Fruit fly (Drosophila melanogaster) whole organism, embryonic: ENCODE results near the gene Usp8.

Source experiments
- BtbVII ChIP-seq: fragments of 200-800 bp; sonication (Bioruptor generic); optimal IDR thresholded peaks from 3 replicates; lab custom pipeline; 2017; ENCODE audit warnings: missing biosample characterization, mild to moderate bottlenecking, missing genetic modification characterization
- CG10959 ChIP-seq: fragments of 200-800 bp; sonication (Bioruptor generic); IDR thresholded peaks from 2 replicates; pipeline ENCODE4 v1.3.6; 2022; ENCODE audit warnings: missing biosample characterization, missing genetic modification characterization
- CG11456 ChIP-seq: fragments of 200-800 bp; sonication (Bioruptor generic); IDR thresholded peaks from 3 replicates; pipeline ENCODE4 v1.3.6; 2022; ENCODE audit warnings: missing biosample characterization, missing genetic modification characterization
- CG12659 ChIP-seq: fragments of 200-800 bp; sonication (Bioruptor generic); optimal IDR thresholded peaks from 3 replicates; lab custom pipeline; 2017; ENCODE audit warnings: mild to moderate bottlenecking, missing biosample characterization, missing genetic modification reagents, missing genetic modification characterization
- CG13287 ChIP-seq: fragments of 200-800 bp; sonication (Bioruptor generic); IDR thresholded peaks from 2 replicates; pipeline ENCODE4 v1.3.6; 2022; ENCODE audit warnings: missing biosample characterization, missing genetic modification characterization; ENCODE audit not compliant: partially characterized antibody
- CG14965 ChIP-seq: fragments of 200-800 bp; sonication (Bioruptor generic); optimal IDR thresholded peaks from 2 replicates; lab custom pipeline; 2016; ENCODE audit warnings: missing biosample characterization, missing genetic modification characterization, borderline replicate concordance
- CG1529 ChIP-seq: fragments of 200-800 bp; sonication (Bioruptor generic); optimal IDR thresholded peaks from 3 replicates; lab custom pipeline; 2018; ENCODE audit warnings: missing biosample characterization, missing genetic modification characterization
- CG17802 ChIP-seq: fragments of 200-800 bp; sonication (Bioruptor generic); optimal IDR thresholded peaks from 2 replicates; lab custom pipeline; 2018; ENCODE audit warnings: missing biosample characterization, mild to moderate bottlenecking, missing genetic modification characterization, moderate library complexity
- CG18619 ChIP-seq: fragments of 200-800 bp; sonication (Bioruptor generic); optimal IDR thresholded peaks from 3 replicates; lab custom pipeline; 2017; ENCODE audit warnings: missing biosample characterization, mild to moderate bottlenecking, missing genetic modification characterization
- CG2875 ChIP-seq: fragments of 200-800 bp; sonication (Bioruptor generic); optimal IDR thresholded peaks from 2 replicates; lab custom pipeline; 2017; ENCODE audit warnings: missing biosample characterization, mild to moderate bottlenecking, missing genetic modification characterization, missing genetic modification reagents
- CG3065 ChIP-seq: fragments of 200-800 bp; sonication (Bioruptor generic); optimal IDR thresholded peaks from 2 replicates; lab custom pipeline; 2016; ENCODE audit warnings: missing biosample characterization, missing genetic modification characterization
- CG31365 ChIP-seq: fragments of 200-800 bp; sonication (Bioruptor generic); optimal IDR thresholded peaks from 2 replicates; lab custom pipeline; 2018; ENCODE audit warnings: missing biosample characterization, mild to moderate bottlenecking, missing genetic modification characterization
- CG3407 ChIP-seq: fragments of 200-800 bp; sonication (Bioruptor generic); optimal IDR thresholded peaks from 2 replicates; lab custom pipeline; 2018; ENCODE audit warnings: missing biosample characterization, mild to moderate bottlenecking, missing genetic modification characterization
- CG34224 ChIP-seq: fragments of 200-800 bp; sonication (Bioruptor generic); IDR thresholded peaks from 3 replicates; pipeline ENCODE4 v1.3.6; 2022; ENCODE audit warnings: missing biosample characterization, missing genetic modification characterization; ENCODE audit not compliant: partially characterized antibody
- CG3838 ChIP-seq: fragments of 200-800 bp; sonication (Bioruptor generic); optimal IDR thresholded peaks from 3 replicates; lab custom pipeline; 2016; ENCODE audit warnings: missing biosample characterization, missing genetic modification characterization
- CG6791 ChIP-seq: fragments of 200-800 bp; sonication (Bioruptor generic); IDR thresholded peaks from 3 replicates; pipeline ENCODE4 v1.3.6; 2022; ENCODE audit warnings: missing biosample characterization, missing genetic modification characterization; ENCODE audit not compliant: partially characterized antibody
- CG8281 ChIP-seq: fragments of 200-800 bp; sonication (Bioruptor generic); optimal IDR thresholded peaks from 2 replicates; lab custom pipeline; 2018; ENCODE audit warnings: missing biosample characterization, mild to moderate bottlenecking, missing genetic modification characterization, moderate library complexity
- CG8388 ChIP-seq: fragments of 200-800 bp; sonication (Bioruptor generic); optimal IDR thresholded peaks from 2 replicates; lab custom pipeline; 2019; ENCODE audit warnings: missing biosample characterization, mild to moderate bottlenecking, missing genetic modification characterization, moderate library complexity
- CG8765 ChIP-seq: fragments of 200-800 bp; sonication (Bioruptor generic); IDR thresholded peaks from 2 replicates; pipeline ENCODE4 v1.3.6; 2022; ENCODE audit warnings: missing biosample characterization, missing genetic modification characterization
- CG9215 ChIP-seq: fragments of 200-800 bp; sonication (Bioruptor generic); IDR thresholded peaks from 2 replicates; pipeline ENCODE4 v1.3.6; 2022; ENCODE audit warnings: missing biosample characterization, missing genetic modification characterization
- CTCF ChIP-seq: fragments of 200-800 bp; sonication (Bioruptor generic); optimal IDR thresholded peaks from 2 replicates; lab custom pipeline; 2017; ENCODE audit warnings: missing biosample characterization, mild to moderate bottlenecking, missing genetic modification characterization, moderate library complexity
- Doc3 ChIP-seq: fragments of 200-800 bp; sonication (Bioruptor generic); IDR thresholded peaks from 3 replicates; pipeline ENCODE4 v1.3.6; 2022; ENCODE audit warnings: missing biosample characterization, missing genetic modification characterization; ENCODE audit not compliant: partially characterized antibody
- Fer1 ChIP-seq: fragments of 200-800 bp; sonication (Bioruptor generic); optimal IDR thresholded peaks from 2 replicates; lab custom pipeline; 2017; ENCODE audit warnings: missing biosample characterization, mild to moderate bottlenecking, missing genetic modification characterization
- Jarid2 ChIP-seq: fragments of 200-800 bp; sonication (Bioruptor generic); optimal IDR thresholded peaks from 3 replicates; lab custom pipeline; 2017; ENCODE audit warnings: mild to moderate bottlenecking, missing biosample characterization, missing genetic modification reagents, missing genetic modification characterization
- Mad ChIP-seq: fragments of 200-800 bp; sonication (Bioruptor generic); optimal IDR thresholded peaks from 2 replicates; lab custom pipeline; 2016; ENCODE audit warnings: missing biosample characterization, missing genetic modification characterization
- Meics ChIP-seq: fragments of 200-800 bp; sonication (Bioruptor generic); optimal IDR thresholded peaks from 2 replicates; lab custom pipeline; 2017; ENCODE audit warnings: missing biosample characterization, mild to moderate bottlenecking, missing genetic modification characterization
- NfI ChIP-seq: fragments of 200-800 bp; sonication (Bioruptor generic); optimal IDR thresholded peaks from 3 replicates; lab custom pipeline; 2018; ENCODE audit warnings: missing biosample characterization, mild to moderate bottlenecking, missing genetic modification characterization, moderate library complexity
- Opbp ChIP-seq: fragments of 200-800 bp; sonication (Bioruptor generic); IDR thresholded peaks from 3 replicates; pipeline ENCODE4 v1.3.6; 2022; ENCODE audit warnings: missing biosample characterization, missing genetic modification characterization; ENCODE audit not compliant: partially characterized antibody
- Pdp1 ChIP-seq, 2 experiments: fragments of 200-800 bp; sonication (Bioruptor generic); optimal IDR thresholded peaks; 3 replicates each; lab custom pipeline; 2016; ENCODE audit warnings: missing biosample characterization in 2 of 2, missing genetic modification characterization in 2 of 2, mild to moderate bottlenecking in 1 of 2, moderate library complexity in 1 of 2
- Rfx ChIP-seq: fragments of 200-800 bp; sonication (Bioruptor generic); IDR thresholded peaks from 2 replicates; pipeline ENCODE4 v1.3.6; 2022; ENCODE audit warnings: missing biosample characterization, missing genetic modification characterization
- Six4 ChIP-seq: fragments of 200-800 bp; sonication (Bioruptor generic); optimal IDR thresholded peaks from 2 replicates; lab custom pipeline; 2016; ENCODE audit warnings: missing biosample characterization, missing genetic modification characterization
- TFAM ChIP-seq: fragments of 200-800 bp; sonication (Bioruptor generic); optimal IDR thresholded peaks from 2 replicates; lab custom pipeline; 2017; ENCODE audit warnings: missing biosample characterization, missing genetic modification characterization, inconsistent platforms
- al ChIP-seq: fragments of 200-800 bp; sonication (Bioruptor generic); IDR thresholded peaks from 2 replicates; pipeline ENCODE4 v1.3.6; 2022; ENCODE audit warnings: missing biosample characterization, missing genetic modification characterization
- aop ChIP-seq: fragments of 200-800 bp; sonication (Bioruptor generic); IDR thresholded peaks from 2 replicates; pipeline ENCODE4 v1.3.6; 2022; ENCODE audit warnings: missing biosample characterization, missing genetic modification characterization
- bbx ChIP-seq: fragments of 200-800 bp; sonication (Bioruptor generic); IDR thresholded peaks from 2 replicates; pipeline ENCODE4 v1.3.6; 2022; ENCODE audit warnings: missing biosample characterization, missing genetic modification characterization; ENCODE audit not compliant: partially characterized antibody
- cas ChIP-seq: fragments of 200-800 bp; sonication (Bioruptor generic); IDR thresholded peaks from 2 replicates; pipeline ENCODE4 v1.3.6; 2022; ENCODE audit warnings: missing biosample characterization, missing genetic modification characterization
- dimm ChIP-seq: fragments of 200-800 bp; sonication (Bioruptor generic); IDR thresholded peaks from 2 replicates; pipeline ENCODE4 v1.3.6; 2022; ENCODE audit warnings: missing biosample characterization, missing genetic modification characterization
- ems ChIP-seq: fragments of 200-800 bp; sonication (Bioruptor generic); optimal IDR thresholded peaks from 3 replicates; lab custom pipeline; 2016; ENCODE audit warnings: missing biosample characterization, missing genetic modification characterization
- esg ChIP-seq: fragments of 200-800 bp; sonication (Bioruptor generic); conservative IDR thresholded peaks from 2 replicates; pipeline ENCODE4 v1.3.6; 2022; ENCODE audit warnings: missing biosample characterization, missing genetic modification characterization
- eve ChIP-seq, 2 experiments: fragments of >200 bp; optimal IDR thresholded peaks; 2 replicates each; lab custom pipeline; 2017; ENCODE audit warnings: missing biosample characterization in 2 of 2, missing genetic modification characterization in 2 of 2
- grau ChIP-seq: fragments of 200-800 bp; optimal IDR thresholded peaks from 3 replicates; lab custom pipeline; 2019; ENCODE audit warnings: missing biosample characterization, mild to moderate bottlenecking, missing genetic modification characterization, moderate library complexity
- h ChIP-seq: fragments of >200 bp; optimal IDR thresholded peaks from 2 replicates; lab custom pipeline; 2017
- hb ChIP-seq: fragments of 200-800 bp; sonication (Bioruptor generic); IDR thresholded peaks from 3 replicates; pipeline ENCODE4 v1.3.6; 2022; ENCODE audit warnings: missing biosample characterization, missing genetic modification characterization; ENCODE audit not compliant: partially characterized antibody
- luna ChIP-seq: fragments of 200-800 bp; sonication (Bioruptor generic); optimal IDR thresholded peaks from 2 replicates; lab custom pipeline; 2016; ENCODE audit warnings: missing biosample characterization, missing genetic modification characterization
- odd ChIP-seq: fragments of 200-800 bp; sonication (Bioruptor generic); optimal IDR thresholded peaks from 2 replicates; lab custom pipeline; 2017; ENCODE audit warnings: missing biosample characterization, mild to moderate bottlenecking, missing genetic modification characterization
- scrt ChIP-seq: fragments of 200-800 bp; sonication (Bioruptor generic); optimal IDR thresholded peaks from 2 replicates; lab custom pipeline; 2018; ENCODE audit warnings: missing biosample characterization, mild to moderate bottlenecking, missing genetic modification characterization, moderate library complexity
- sens ChIP-seq: fragments of 200-800 bp; sonication (Bioruptor generic); peaks from one replicate; lab custom pipeline; 2016; ENCODE audit warnings: missing biosample characterization, missing genetic modification characterization
- slou ChIP-seq: fragments of 200-800 bp; sonication (Bioruptor generic); optimal IDR thresholded peaks from 3 replicates; lab custom pipeline; 2016; ENCODE audit warnings: missing biosample characterization, missing genetic modification characterization
- sr ChIP-seq: fragments of 200-800 bp; sonication (Bioruptor generic); IDR thresholded peaks from 3 replicates; pipeline ENCODE4 v1.3.6; 2022; ENCODE audit warnings: missing biosample characterization, missing genetic modification characterization
- stc ChIP-seq: fragments of 200-800 bp; sonication (Bioruptor generic); IDR thresholded peaks from 2 replicates; pipeline ENCODE4 v1.3.6; 2022; ENCODE audit warnings: missing biosample characterization, missing genetic modification characterization
- tio ChIP-seq: fragments of 200-800 bp; sonication (Bioruptor generic); optimal IDR thresholded peaks from 2 replicates; lab custom pipeline; 2017; ENCODE audit warnings: missing biosample characterization, missing genetic modification characterization, inconsistent platforms
- tll ChIP-seq, 2 experiments: fragments of 200-800 bp in 1 of 2; fragments of >200 bp in 1 of 2; sonication (Bioruptor generic) in 1 of 2; optimal IDR thresholded peaks; 2 replicates each; lab custom pipeline; 2017 to 2019; ENCODE audit warnings: missing biosample characterization in 2 of 2, missing genetic modification characterization in 2 of 2, mild to moderate bottlenecking in 1 of 2, moderate library complexity in 1 of 2

Usp8 gene

dm6 chr3R:21140458-21140857, 6.4 kb downstream of the Usp8 start, which contains the start of gene SNF4Agamma (continued):
- TF ChIP-seq CG8281 (no peak), BtbVII (GFP tag; lab: Kevin White, UChicago) (no peak), sens (GFP tag; lab: Kevin White, UChicago) (peak; percentile 90), CG3065 (no peak), CG11456 (GFP tag; lab: Robert Waterston, UW) (no peak), CG17802 (tag; lab: Kevin White, UChicago) (no peak), cas (no peak), slou (GFP tag; lab: Kevin White, UChicago) (no peak), TFAM (GFP tag; lab: Kevin White, UChicago) (no peak), sr (no peak), bbx (GFP tag; lab: Robert Waterston, UW) (peak; percentile 77), CG9215 (GFP tag; lab: Robert Waterston, UW) (no peak), CG8388 (GFP tag; lab: Kevin White, UChicago) (no peak), Meics (GFP tag; lab: Kevin White, UChicago) (no peak), luna (GFP tag; lab: Kevin White, UChicago) (no peak), CG6791 (GFP tag; lab: Robert Waterston, UW) (peak; percentile 74; the same call in 2 of the 3 replicates), tll (GFP tag; optimal IDR thresholded peaks at IDR 0.05; lab: Kevin White, UChicago) (no peak), Mad (GFP tag; lab: Kevin White, UChicago) (peak; percentile 13), Opbp (GFP tag; lab: Robert Waterston, UW) (peak; percentile 58; the same call in 2 of the 3 replicates), CG18619 (GFP tag; lab: Kevin White, UChicago) (no peak), CG14965 (GFP tag; lab: Kevin White, UChicago) (no peak), Fer1 (GFP tag; lab: Kevin White, UChicago) (no peak), CG8765 (no peak), esg (GFP tag; lab: Robert Waterston, UW) (0 out of 2 replicates have a peak, but pooled peaks have one; percentile 16), Rfx (peak; percentile 65), CG2875 (no peak), Doc3 (GFP tag; lab: Robert Waterston, UW) (peak; percentile 81), ems (peak; percentile 17), CG10959 (no peak), odd (GFP tag; lab: Kevin White, UChicago) (no peak), CG34224 (peak; percentile 65), dimm (GFP tag; lab: Robert Waterston, UW) (no peak), Six4 (GFP tag; lab: Kevin White, UChicago) (no peak), CG31365 (tag; lab: Kevin White, UChicago) (no peak), scrt (no peak), aop (GFP tag; lab: Robert Waterston, UW) (no peak), CG1529 (GFP tag; lab: Kevin White, UChicago) (no peak), Pdp1 (GFP tag; optimal IDR thresholded peaks at IDR 0.05; lab: Kevin White, UChicago) (peak in 1 of 2 experiments; percentile 24), grau (peak; percentile 36), al (GFP tag; lab: Robert Waterston, UW) (no peak), NfI (GFP tag; lab: Kevin White, UChicago) (no peak), CG3407 (no peak), CTCF (GFP tag; lab: Kevin White, UChicago) (no peak), CG3838 (GFP tag; lab: Kevin White, UChicago) (no peak), h (no peak), CG12659 (peak; percentile 44), eve (GFP tag; optimal IDR thresholded peaks at IDR 0.05; lab: Kevin White, UChicago) (no peak), Jarid2 (GFP tag; lab: Kevin White, UChicago) (no peak), tio (GFP tag; lab: Kevin White, UChicago) (no peak), hb (peak; percentile 51; the same call in 2 of the 3 replicates), stc (GFP tag; lab: Robert Waterston, UW) (no peak), CG13287 (peak; percentile 86)
